Fruit fly (Drosophila melanogaster) whole organism, embryonic: ENCODE data around the gene Sys1.

Experiments
- Bdp1 ChIP-seq: fragments of 200-800 bp; sonication (Bioruptor generic); optimal IDR thresholded peaks from 3 replicates; lab custom pipeline; 2016; ENCODE audit warnings: missing biosample characterization, missing genetic modification characterization
- CG11696 ChIP-seq: fragments of 200-800 bp; sonication (Bioruptor generic); IDR thresholded peaks from 2 replicates; pipeline ENCODE4 v1.3.6; 2022; ENCODE audit warnings: missing biosample characterization, missing genetic modification characterization
- CG12155 ChIP-seq: fragments of 200-800 bp; sonication (Bioruptor generic); optimal IDR thresholded peaks from 3 replicates; lab custom pipeline; 2016; ENCODE audit warnings: missing biosample characterization, missing genetic modification characterization
- CG12769 ChIP-seq: fragments of 200-800 bp; sonication (Bioruptor generic); optimal IDR thresholded peaks from 2 replicates; lab custom pipeline; 2019; ENCODE audit warnings: missing biosample characterization, mild to moderate bottlenecking, missing genetic modification characterization, moderate library complexity
- CG14710 ChIP-seq: fragments of 200-800 bp; sonication (Bioruptor generic); optimal IDR thresholded peaks from 3 replicates; lab custom pipeline; 2019; ENCODE audit warnings: missing biosample characterization, mild to moderate bottlenecking, missing genetic modification characterization, moderate library complexity
- CG15269 ChIP-seq: fragments of 200-800 bp; sonication (Bioruptor generic); optimal IDR thresholded peaks from 2 replicates; lab custom pipeline; 2018; ENCODE audit warnings: missing biosample characterization, mild to moderate bottlenecking, missing genetic modification characterization, moderate library complexity
- CG16863 ChIP-seq: fragments of 200-800 bp; sonication (Bioruptor generic); optimal IDR thresholded peaks from 3 replicates; lab custom pipeline; 2016; ENCODE audit warnings: missing biosample characterization, missing genetic modification characterization
- CG2678 ChIP-seq: fragments of 200-800 bp; sonication (Bioruptor generic); optimal IDR thresholded peaks from 3 replicates; lab custom pipeline; 2019; ENCODE audit warnings: missing biosample characterization, mild to moderate bottlenecking, missing genetic modification characterization, moderate library complexity
- CG33557 ChIP-seq: fragments of 200-800 bp; sonication (Bioruptor generic); optimal IDR thresholded peaks from 2 replicates; lab custom pipeline; 2019; ENCODE audit warnings: missing biosample characterization, mild to moderate bottlenecking, missing genetic modification characterization, moderate library complexity
- CG4328 ChIP-seq: fragments of 200-800 bp; sonication (Bioruptor generic); optimal IDR thresholded peaks from 3 replicates; lab custom pipeline; 2017; ENCODE audit warnings: missing biosample characterization, missing genetic modification reagents, missing genetic modification characterization
- CG4820 ChIP-seq: fragments of 200-800 bp; sonication (Bioruptor generic); optimal IDR thresholded peaks from 3 replicates; lab custom pipeline; 2016; ENCODE audit warnings: missing biosample characterization, missing genetic modification characterization
- CG6175 ChIP-seq: fragments of 200-800 bp; sonication (Bioruptor generic); IDR thresholded peaks from 3 replicates; pipeline ENCODE4 v1.3.6; 2022; ENCODE audit warnings: missing biosample characterization, missing genetic modification characterization
- CG7372 ChIP-seq: fragments of 200-800 bp; sonication (Bioruptor generic); IDR thresholded peaks from 2 replicates; pipeline ENCODE4 v1.3.6; 2022; ENCODE audit warnings: missing biosample characterization, missing genetic modification characterization
- CG7928 ChIP-seq: fragments of 200-800 bp; sonication (Bioruptor generic); optimal IDR thresholded peaks from 2 replicates; lab custom pipeline; 2017; ENCODE audit warnings: missing biosample characterization, mild to moderate bottlenecking, missing genetic modification characterization
- CG8089 ChIP-seq: fragments of 200-800 bp; sonication (Bioruptor generic); optimal IDR thresholded peaks from 3 replicates; lab custom pipeline; 2016; ENCODE audit warnings: missing biosample characterization, missing genetic modification characterization
- CG9932 ChIP-seq: fragments of 200-800 bp; sonication (Bioruptor generic); IDR thresholded peaks from 2 replicates; pipeline ENCODE4 v1.3.6; 2022; ENCODE audit warnings: missing biosample characterization, missing genetic modification characterization
- Dip3 ChIP-seq: fragments of 200-800 bp; sonication (Bioruptor generic); optimal IDR thresholded peaks from 3 replicates; lab custom pipeline; 2016; ENCODE audit warnings: missing biosample characterization, missing genetic modification characterization
- ERR ChIP-seq: fragments of 200-800 bp; sonication (Bioruptor generic); optimal IDR thresholded peaks from 2 replicates; lab custom pipeline; 2016; ENCODE audit warnings: missing biosample characterization, missing genetic modification characterization
- Elba2 ChIP-seq: fragments of 200-800 bp; sonication (Bioruptor generic); optimal IDR thresholded peaks from 3 replicates; lab custom pipeline; 2016; ENCODE audit warnings: missing biosample characterization, missing genetic modification characterization
- Ets65A ChIP-seq: fragments of 200-800 bp; sonication (Bioruptor generic); peaks from one replicate; lab custom pipeline; 2016; ENCODE audit warnings: missing biosample characterization, missing genetic modification characterization
- Gug ChIP-seq: fragments of 200-800 bp; sonication (Bioruptor generic); IDR thresholded peaks from 4 replicates; pipeline ENCODE4 v1.3.6; 2022; ENCODE audit warnings: missing biosample characterization, missing genetic modification characterization
- Hmx ChIP-seq: fragments of 200-800 bp; sonication (Bioruptor generic); optimal IDR thresholded peaks from 2 replicates; lab custom pipeline; 2016; ENCODE audit warnings: missing biosample characterization, missing genetic modification characterization
- Hr3 ChIP-seq: fragments of 200-800 bp; sonication (Bioruptor generic); optimal IDR thresholded peaks from 3 replicates; lab custom pipeline; 2016; ENCODE audit warnings: missing biosample characterization, missing genetic modification characterization
- Kr ChIP-seq: fragments of 200-800 bp; sonication (Bioruptor generic); optimal IDR thresholded peaks from 2 replicates; lab custom pipeline; 2017; ENCODE audit warnings: missing biosample characterization, mild to moderate bottlenecking, missing genetic modification characterization
- Lim3 ChIP-seq: fragments of 200-800 bp; sonication (Bioruptor generic); IDR thresholded peaks from 2 replicates; pipeline ENCODE4 v1.3.6; 2022; ENCODE audit warnings: missing biosample characterization, missing genetic modification characterization
- Mad ChIP-seq: fragments of 200-800 bp; sonication (Bioruptor generic); optimal IDR thresholded peaks from 2 replicates; lab custom pipeline; 2016; ENCODE audit warnings: missing biosample characterization, missing genetic modification characterization
- Meics ChIP-seq: fragments of 200-800 bp; sonication (Bioruptor generic); optimal IDR thresholded peaks from 2 replicates; lab custom pipeline; 2017; ENCODE audit warnings: missing biosample characterization, mild to moderate bottlenecking, missing genetic modification characterization
- Mes4 ChIP-seq: fragments of 200-800 bp; sonication (Bioruptor generic); optimal IDR thresholded peaks from 2 replicates; lab custom pipeline; 2016; ENCODE audit warnings: missing biosample characterization, missing genetic modification characterization
- Poxn ChIP-seq: fragments of 200-800 bp; sonication (Bioruptor generic); IDR thresholded peaks from 2 replicates; pipeline ENCODE4 v1.3.6; 2022; ENCODE audit warnings: missing biosample characterization, missing genetic modification characterization
- Xrp1 ChIP-seq: fragments of 200-800 bp; sonication (Bioruptor generic); IDR thresholded peaks from 2 replicates; pipeline ENCODE4 v1.3.6; 2022; ENCODE audit warnings: missing biosample characterization, missing genetic modification characterization
- ara ChIP-seq: fragments of 200-800 bp; sonication (Bioruptor generic); IDR thresholded peaks from 2 replicates; pipeline ENCODE4 v1.3.6; 2022; ENCODE audit warnings: missing biosample characterization, missing genetic modification characterization
- ash1 ChIP-seq: fragments of 200-800 bp; sonication (Bioruptor generic); optimal IDR thresholded peaks from 2 replicates; lab custom pipeline; 2018; ENCODE audit warnings: missing biosample characterization, mild to moderate bottlenecking, missing genetic modification characterization
- bowl ChIP-seq: fragments of 200-800 bp; sonication (Bioruptor generic); IDR thresholded peaks from 2 replicates; pipeline ENCODE4 v1.3.6; 2022; ENCODE audit warnings: missing biosample characterization, missing genetic modification characterization
- br ChIP-seq: fragments of >200 bp; optimal IDR thresholded peaks from 2 replicates; lab custom pipeline; 2017
- btn ChIP-seq: fragments of 200-800 bp; sonication (Bioruptor generic); optimal IDR thresholded peaks from 2 replicates; lab custom pipeline; 2016; ENCODE audit warnings: missing biosample characterization, missing genetic modification characterization
- cwo ChIP-seq: fragments of 200-800 bp; sonication (Bioruptor generic); optimal IDR thresholded peaks from 3 replicates; lab custom pipeline; 2017; ENCODE audit warnings: missing biosample characterization, missing genetic modification characterization, mild to moderate bottlenecking, moderate library complexity, missing genetic modification reagents
- emc ChIP-seq: fragments of 200-800 bp; sonication (Bioruptor generic); optimal IDR thresholded peaks from 2 replicates; lab custom pipeline; 2016; ENCODE audit warnings: missing biosample characterization, missing genetic modification characterization
- fu2 ChIP-seq: fragments of 200-800 bp; sonication (Bioruptor generic); optimal IDR thresholded peaks from 2 replicates; lab custom pipeline; 2016; ENCODE audit warnings: missing biosample characterization, missing genetic modification characterization
- gem ChIP-seq: fragments of 200-800 bp; sonication (Bioruptor generic); optimal IDR thresholded peaks from 2 replicates; lab custom pipeline; 2019; ENCODE audit warnings: missing biosample characterization, mild to moderate bottlenecking, missing genetic modification characterization, moderate library complexity
- gsb ChIP-seq: fragments of 200-800 bp; sonication (Bioruptor generic); IDR thresholded peaks from 2 replicates; pipeline ENCODE4 v1.3.6; 2022; ENCODE audit warnings: missing biosample characterization, missing genetic modification characterization
- hkb ChIP-seq, 2 experiments: fragments of 200-800 bp in 1 of 2; fragments of >200 bp in 1 of 2; sonication (Bioruptor generic) in 1 of 2; IDR thresholded peaks in 1 of 2; optimal IDR thresholded peaks in 1 of 2; 2 replicates each; pipeline versions ENCODE4 v1.3.6 to Lab custom; 2017 to 2022; ENCODE audit warnings: missing biosample characterization in 1 of 2, missing genetic modification characterization in 1 of 2
- kay ChIP-seq: fragments of 200-800 bp; sonication (Bioruptor generic); optimal IDR thresholded peaks from 2 replicates; lab custom pipeline; 2016; ENCODE audit warnings: missing biosample characterization, missing genetic modification characterization
- lilli ChIP-seq: fragments of 200-800 bp; sonication (Bioruptor generic); optimal IDR thresholded peaks from 3 replicates; lab custom pipeline; 2016; ENCODE audit warnings: missing biosample characterization, missing genetic modification characterization
- nerfin-2 ChIP-seq: fragments of 200-800 bp; sonication (Bioruptor generic); IDR thresholded peaks from 2 replicates; pipeline ENCODE4 v1.3.6; 2022; ENCODE audit warnings: missing biosample characterization, missing genetic modification characterization; ENCODE audit not compliant: partially characterized antibody
- onecut ChIP-seq: fragments of 200-800 bp; sonication (Bioruptor generic); IDR thresholded peaks from 2 replicates; pipeline ENCODE4 v1.3.6; 2022; ENCODE audit warnings: missing biosample characterization, missing genetic modification characterization
- otp ChIP-seq: fragments of 200-800 bp; sonication (Bioruptor generic); IDR thresholded peaks from 3 replicates; pipeline ENCODE4, ENCODE4 v1.3.6; 2022; ENCODE audit warnings: missing biosample characterization, missing genetic modification characterization
- p53 ChIP-seq: fragments of 200-800 bp; sonication (Bioruptor generic); optimal IDR thresholded peaks from 2 replicates; lab custom pipeline; 2016; ENCODE audit warnings: missing biosample characterization, missing genetic modification characterization
- trh ChIP-seq: fragments of 200-800 bp; sonication (Bioruptor generic); optimal IDR thresholded peaks from 2 replicates; lab custom pipeline; 2016; ENCODE audit warnings: missing biosample characterization, missing genetic modification characterization
- unpg ChIP-seq: fragments of 200-800 bp; sonication (Bioruptor generic); optimal IDR thresholded peaks from 3 replicates; lab custom pipeline; 2018; ENCODE audit warnings: missing biosample characterization, mild to moderate bottlenecking, missing genetic modification characterization, moderate library complexity

Gene Sys1

dm6 chr3R:8645580-8646220, 6.9 kb upstream of the Sys1 start, which contains the start of gene Cyp313b1 (continued):
- TF ChIP-seq Meics (GFP tag; lab: Kevin White, UChicago) (peak; percentile 89), CG7928 (no peak), CG9932 (GFP tag; lab: Robert Waterston, UW) (peak; percentile 26; the same call in 1 of the 2 replicates), Hr3 (GFP tag; lab: Kevin White, UChicago) (no peak), Ets65A (GFP tag; lab: Kevin White, UChicago) (peak; percentile 94), unpg (GFP tag; lab: Kevin White, UChicago) (peak; percentile 4), gem (tag; lab: Kevin White, UChicago) (peak; percentile 21), CG2678 (peak; percentile 7)

dm6 chr3R:8650741-8651140, 1.9 kb upstream of the Sys1 start, which contains the start of the genes Mkk4 and SLIRP2:
Mkk4 (minus strand) TSS chr3R:8650796.
SLIRP2 (plus strand) TSS chr3R:8651084.
- TF ChIP-seq onecut (peak; percentile 97), p53 (GFP tag; lab: Kevin White, UChicago) (peak; percentile 97), Mes4 (peak; percentile 98), CG12769 (peak; percentile 97), nerfin-2 (GFP tag; lab: Robert Waterston, UW) (peak; percentile 77), fu2 (peak; percentile 99), CG14710 (tag; lab: Kevin White, UChicago) (peak; percentile 98), trh (GFP tag; lab: Kevin White, UChicago) (peak; percentile 98), CG15269 (tag; lab: Kevin White, UChicago) (peak; percentile 99), cwo (GFP tag; lab: Kevin White, UChicago) (peak; percentile 95), CG4820 (GFP tag; lab: Kevin White, UChicago) (peak; percentile 99), CG16863 (GFP tag; lab: Kevin White, UChicago) (peak; percentile 99), br (lab: Kevin White, UChicago) (no peak), emc (peak; percentile 98), Mad (GFP tag; lab: Kevin White, UChicago) (peak; percentile 99), CG33557 (GFP tag; lab: Kevin White, UChicago) (peak; percentile 99), Dip3 (GFP tag; lab: Kevin White, UChicago) (peak; percentile 99), CG6175 (GFP tag; lab: Robert Waterston, UW) (peak; percentile 98), bowl (GFP tag; lab: Robert Waterston, UW) (peak; percentile 97), CG4328 (GFP tag; lab: Kevin White, UChicago) (peak; percentile 97), Poxn (peak; percentile 97), CG8089 (GFP tag; lab: Kevin White, UChicago) (peak; percentile 99), Gug (GFP tag; lab: Robert Waterston, UW) (peak; percentile 98), Bdp1 (GFP tag; lab: Kevin White, UChicago) (peak; percentile 95), kay (GFP tag; lab: Kevin White, UChicago) (peak; percentile 98), CG7372 (GFP tag; lab: Robert Waterston, UW) (peak; percentile 99), ERR (GFP tag; lab: Kevin White, UChicago) (peak; percentile 94), Elba2 (GFP tag; lab: Kevin White, UChicago) (peak; percentile 95), Kr (GFP tag; lab: Kevin White, UChicago) (peak; percentile 68), ara (GFP tag; lab: Robert Waterston, UW) (peak; percentile 98), CG11696 (GFP tag; lab: Robert Waterston, UW) (peak; percentile 96), gsb (GFP tag; lab: Robert Waterston, UW) (peak; percentile 98), ash1 (GFP tag; lab: Kevin White, UChicago) (peak; percentile 89), otp (GFP tag; lab: Robert Waterston, UW) (peak; percentile 99), btn (peak; percentile 97), CG9932 (GFP tag; lab: Robert Waterston, UW) (peak; percentile 99), hkb (optimal IDR thresholded peaks at IDR 0.05; lab: Kevin White, UChicago) (peak; percentile 69), hkb (GFP tag; IDR thresholded peaks at IDR 0.05; lab: Robert Waterston, UW) (peak; percentile 99), CG12155 (GFP tag; lab: Kevin White, UChicago) (peak; percentile 98), Lim3 (GFP tag; lab: Robert Waterston, UW) (peak; percentile 96), lilli (GFP tag; lab: Kevin White, UChicago) (peak; percentile 100), Hmx (peak; percentile 98), Xrp1 (GFP tag; lab: Robert Waterston, UW) (peak; percentile 99)
